Fruit fly (Drosophila melanogaster): Measurements from ENCODE around the gene tomb.

dm6 chr2L:5493907-5494404 lies 42.6 kb downstream of the tomb start:
- TF ChIP-seq CTCF (optimal IDR thresholded peaks at IDR 0.05) (no peak), CG8478 (optimal IDR thresholded peaks at IDR 0.05) (no peak)

Data from S2 (cell line).